Fruit fly (Drosophila melanogaster): ENCODE results near the gene bur.

- no peak for TF ChIP-seq CTCF (optimal IDR thresholded peaks at IDR 0.05)
- no peak for TF ChIP-seq CG8478 (optimal IDR thresholded peaks at IDR 0.05)
These were observed 314 bp downstream of the bur start for dm6 chr2L:21179217-21179520.

Data from S2 (cell line).